Worm (Caenorhabditis elegans): Measurements from ENCODE around the gene F49E2.2.

DNA sequence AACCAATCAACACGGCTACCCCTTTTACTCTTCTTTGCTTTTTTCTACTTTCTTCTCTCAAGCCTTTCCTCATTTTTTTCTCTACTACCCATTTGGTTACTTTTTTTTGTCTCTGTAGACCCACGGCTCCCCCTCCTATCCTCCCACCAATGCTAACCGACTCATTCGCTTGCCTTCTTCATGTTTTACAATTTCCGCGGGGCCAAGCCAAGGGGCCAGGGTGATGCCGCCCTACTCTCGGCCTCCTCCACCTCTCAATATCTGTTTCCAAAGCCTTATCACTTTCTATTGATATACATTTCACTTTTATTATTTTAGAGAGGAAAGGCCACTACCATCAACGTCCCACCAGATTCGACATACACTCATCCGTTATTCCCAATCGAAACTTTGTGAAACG is 23.2 kb upstream of the F49E2.2 start, which contains the start of gene F49E2.5:
- TF ChIP-seq nhr-84 (tag; optimal IDR thresholded peaks at IDR 0.05) (no peak), ces-1 (GFP tag; optimal IDR thresholded peaks at IDR 0.05) (no peak), ztf-11 (tag; optimal IDR thresholded peaks at IDR 0.05) (no peak), ceh-82 (tag; optimal IDR thresholded peaks at IDR 0.05) (no peak), nhr-77 (tag; optimal IDR thresholded peaks at IDR 0.05) (no peak), lin-35 (GFP tag; optimal IDR thresholded peaks at IDR 0.05) (no peak), unc-130 (tag; optimal IDR thresholded peaks at IDR 0.05) (no peak)
